Fruit fly (Drosophila melanogaster) whole organism, embryonic: ENCODE results near the gene CG46304.

ENCODE experiments used
- ATbp ChIP-seq: fragments of 200-800 bp; sonication (Bioruptor generic); optimal IDR thresholded peaks from 2 replicates; lab custom pipeline; 2017; ENCODE audit warnings: missing biosample characterization, mild to moderate bottlenecking, missing genetic modification characterization, missing genetic modification reagents
- Adf1 ChIP-seq: fragments of 200-800 bp; sonication (Bioruptor generic); IDR thresholded peaks from 2 replicates; pipeline ENCODE4 v1.3.6; 2022; ENCODE audit warnings: missing biosample characterization, missing genetic modification characterization
- Atf3 ChIP-seq: fragments of 200-800 bp; sonication (Bioruptor generic); optimal IDR thresholded peaks from 3 replicates; lab custom pipeline; 2016; ENCODE audit warnings: missing biosample characterization, missing genetic modification characterization
- B-H2 ChIP-seq: fragments of 200-800 bp; sonication (Bioruptor generic); optimal IDR thresholded peaks from 2 replicates; lab custom pipeline; 2018; ENCODE audit warnings: missing biosample characterization, mild to moderate bottlenecking, missing genetic modification characterization
- Blimp-1 ChIP-seq: fragments of 200-800 bp; sonication (Bioruptor generic); optimal IDR thresholded peaks from 3 replicates; lab custom pipeline; 2018; ENCODE audit warnings: missing biosample characterization, missing genetic modification characterization, mild to moderate bottlenecking, moderate library complexity, missing genetic modification reagents
- CG11093 ChIP-seq: fragments of 200-800 bp; sonication (Bioruptor generic); IDR thresholded peaks from 3 replicates; pipeline ENCODE4 v1.3.6; 2022; ENCODE audit warnings: missing biosample characterization, missing genetic modification characterization
- CG12236 ChIP-seq: fragments of 200-800 bp; sonication (Bioruptor generic); optimal IDR thresholded peaks from 2 replicates; lab custom pipeline; 2016; ENCODE audit warnings: missing biosample characterization, missing genetic modification characterization
- CG14050 ChIP-seq: fragments of 200-800 bp; sonication (Bioruptor generic); IDR thresholded peaks from 3 replicates; pipeline ENCODE4 v1.3.6; 2022; ENCODE audit warnings: missing biosample characterization, missing genetic modification characterization
- CG15073 ChIP-seq: fragments of 200-800 bp; sonication (Bioruptor generic); optimal IDR thresholded peaks from 2 replicates; lab custom pipeline; 2016; ENCODE audit warnings: missing biosample characterization, missing genetic modification characterization
- CG15696 ChIP-seq: fragments of 200-800 bp; sonication (Bioruptor generic); optimal IDR thresholded peaks from 2 replicates; lab custom pipeline; 2019; ENCODE audit warnings: missing biosample characterization, mild to moderate bottlenecking, missing genetic modification characterization, moderate library complexity
- CG2712 ChIP-seq: fragments of 200-800 bp; optimal IDR thresholded peaks from 3 replicates; lab custom pipeline; 2019; ENCODE audit warnings: missing biosample characterization, mild to moderate bottlenecking, missing genetic modification characterization, moderate library complexity
- CG2889 ChIP-seq: fragments of 200-800 bp; sonication (Bioruptor generic); IDR thresholded peaks from 3 replicates; pipeline ENCODE4 v1.3.6; 2022; ENCODE audit warnings: missing biosample characterization, missing genetic modification characterization
- CG32767 ChIP-seq: fragments of 200-800 bp; sonication (Bioruptor generic); IDR thresholded peaks from 2 replicates; pipeline ENCODE4 v1.3.6; 2022; ENCODE audit warnings: missing biosample characterization, missing genetic modification characterization
- CG3726 ChIP-seq: fragments of 200-800 bp; sonication (Bioruptor generic); IDR thresholded peaks from 3 replicates; pipeline ENCODE4, ENCODE4 v1.3.6; 2022; ENCODE audit warnings: missing biosample characterization, missing genetic modification characterization
- CG4328 ChIP-seq: fragments of 200-800 bp; sonication (Bioruptor generic); optimal IDR thresholded peaks from 3 replicates; lab custom pipeline; 2017; ENCODE audit warnings: missing biosample characterization, missing genetic modification reagents, missing genetic modification characterization
- CG6689 ChIP-seq: fragments of 200-800 bp; sonication (Bioruptor generic); IDR thresholded peaks from 2 replicates; pipeline ENCODE4 v1.3.6; 2022; ENCODE audit warnings: missing biosample characterization, missing genetic modification characterization
- CG7745 ChIP-seq: fragments of 200-800 bp; sonication (Bioruptor generic); optimal IDR thresholded peaks from 2 replicates; lab custom pipeline; 2018; ENCODE audit warnings: missing biosample characterization, mild to moderate bottlenecking, missing genetic modification characterization, moderate library complexity
- CG8924 ChIP-seq: fragments of 200-800 bp; optimal IDR thresholded peaks from 3 replicates; lab custom pipeline; 2019; ENCODE audit warnings: missing biosample characterization, mild to moderate bottlenecking, missing genetic modification characterization, moderate library complexity
- D19A ChIP-seq: fragments of 200-800 bp; optimal IDR thresholded peaks from 3 replicates; lab custom pipeline; 2019; ENCODE audit warnings: missing biosample characterization, mild to moderate bottlenecking, missing genetic modification characterization, moderate library complexity
- Dll ChIP-seq: fragments of 200-800 bp; sonication (Bioruptor generic); IDR thresholded peaks from 4 replicates; pipeline ENCODE4 v1.3.6; 2022; ENCODE audit warnings: missing biosample characterization, missing genetic modification characterization; ENCODE audit not compliant: partially characterized antibody
- Fer3 ChIP-seq: fragments of 200-800 bp; sonication (Bioruptor generic); optimal IDR thresholded peaks from 2 replicates; lab custom pipeline; 2018; ENCODE audit warnings: missing biosample characterization, mild to moderate bottlenecking, missing genetic modification characterization, moderate library complexity
- Hsf ChIP-seq: fragments of 200-800 bp; sonication (Bioruptor generic); optimal IDR thresholded peaks from 3 replicates; lab custom pipeline; 2016; ENCODE audit warnings: missing biosample characterization, missing genetic modification characterization
- Kr ChIP-seq: fragments of 200-800 bp; sonication (Bioruptor generic); optimal IDR thresholded peaks from 2 replicates; lab custom pipeline; 2017; ENCODE audit warnings: missing biosample characterization, mild to moderate bottlenecking, missing genetic modification characterization
- MBD-R2 ChIP-seq: fragments of 200-800 bp; sonication (Bioruptor generic); IDR thresholded peaks from 2 replicates; pipeline ENCODE4 v1.3.6; 2022; ENCODE audit warnings: missing biosample characterization, missing genetic modification characterization
- Med ChIP-seq: fragments of 200-800 bp; sonication (Bioruptor generic); peaks from one replicate; lab custom pipeline; 2016; ENCODE audit warnings: missing biosample characterization, missing genetic modification characterization, mild to moderate bottlenecking, inconsistent platforms, moderate library complexity
- NFAT ChIP-seq: fragments of 200-800 bp; sonication (Bioruptor generic); IDR thresholded peaks from 2 replicates; pipeline ENCODE4 v1.3.6; 2022; ENCODE audit warnings: missing biosample characterization, missing genetic modification characterization
- Stat92E ChIP-seq, 3 experiments: fragments of >200 bp in 2 of 3; fragments of 200-800 bp in 1 of 3; sonication (Bioruptor generic) in 1 of 3; optimal IDR thresholded peaks; 2 replicates each; lab custom pipeline; 2017 to 2019; ENCODE audit warnings: missing biosample characterization in 3 of 3, missing genetic modification characterization in 3 of 3, mild to moderate bottlenecking in 1 of 3, moderate library complexity in 1 of 3
- Trl ChIP-seq, 3 experiments: fragments of >200 bp in 2 of 3; fragments of 200-800 bp in 1 of 3; sonication (Bioruptor generic) in 1 of 3; optimal IDR thresholded peaks; 2 replicates in 1 of 3; 3 replicates in 2 of 3; lab custom pipeline; 2016 to 2017; ENCODE audit warnings: missing biosample characterization in 1 of 3, missing genetic modification characterization in 1 of 3
- Vsx1 ChIP-seq: fragments of 200-800 bp; sonication (Bioruptor generic); optimal IDR thresholded peaks from 2 replicates; lab custom pipeline; 2017; ENCODE audit warnings: missing biosample characterization, mild to moderate bottlenecking, missing genetic modification characterization, missing genetic modification reagents
- ato ChIP-seq: fragments of 200-800 bp; sonication (Bioruptor generic); IDR thresholded peaks from 2 replicates; pipeline ENCODE4 v1.3.6; 2022; ENCODE audit warnings: missing biosample characterization, missing genetic modification characterization; ENCODE audit not compliant: partially characterized antibody
- cato ChIP-seq: fragments of 200-800 bp; sonication (Bioruptor generic); optimal IDR thresholded peaks from 2 replicates; lab custom pipeline; 2016; ENCODE audit warnings: missing biosample characterization, missing genetic modification characterization, borderline replicate concordance
- chif ChIP-seq, 2 experiments: fragments of 200-800 bp; sonication (Bioruptor generic); optimal IDR thresholded peaks; 3 replicates each; lab custom pipeline; 2016; ENCODE audit warnings: missing biosample characterization in 2 of 2, missing genetic modification characterization in 2 of 2
- dmrt11E ChIP-seq: fragments of 200-800 bp; sonication (Bioruptor generic); optimal IDR thresholded peaks from 3 replicates; lab custom pipeline; 2018; ENCODE audit warnings: missing biosample characterization, mild to moderate bottlenecking, missing genetic modification characterization, moderate library complexity
- dmrt99B ChIP-seq: fragments of 200-800 bp; sonication (Bioruptor generic); optimal IDR thresholded peaks from 2 replicates; lab custom pipeline; 2018; ENCODE audit warnings: missing biosample characterization, mild to moderate bottlenecking, missing genetic modification characterization, moderate library complexity
- emc ChIP-seq: fragments of 200-800 bp; sonication (Bioruptor generic); optimal IDR thresholded peaks from 2 replicates; lab custom pipeline; 2016; ENCODE audit warnings: missing biosample characterization, missing genetic modification characterization
- fd96Cb ChIP-seq: fragments of 200-800 bp; sonication (Bioruptor generic); optimal IDR thresholded peaks from 2 replicates; lab custom pipeline; 2018; ENCODE audit warnings: missing biosample characterization, mild to moderate bottlenecking, missing genetic modification characterization, moderate library complexity
- gem ChIP-seq: fragments of 200-800 bp; sonication (Bioruptor generic); optimal IDR thresholded peaks from 2 replicates; lab custom pipeline; 2019; ENCODE audit warnings: missing biosample characterization, mild to moderate bottlenecking, missing genetic modification characterization, moderate library complexity
- inv ChIP-seq: fragments of 200-800 bp; sonication (Bioruptor generic); IDR thresholded peaks from 2 replicates; pipeline ENCODE4 v1.3.6; 2022; ENCODE audit warnings: missing biosample characterization, missing genetic modification characterization; ENCODE audit not compliant: partially characterized antibody
- jing ChIP-seq: fragments of 200-800 bp; sonication (Bioruptor generic); optimal IDR thresholded peaks from 2 replicates; lab custom pipeline; 2018; ENCODE audit warnings: missing biosample characterization, mild to moderate bottlenecking, missing genetic modification characterization
- jumu ChIP-seq: fragments of 200-800 bp; sonication (Bioruptor generic); optimal IDR thresholded peaks from 3 replicates; lab custom pipeline; 2016; ENCODE audit warnings: missing biosample characterization, missing genetic modification characterization
- maf-S ChIP-seq: fragments of 200-800 bp; sonication (Bioruptor generic); optimal IDR thresholded peaks from 2 replicates; lab custom pipeline; 2016; ENCODE audit warnings: missing biosample characterization, missing genetic modification characterization
- nmo ChIP-seq: fragments of 200-800 bp; sonication (Bioruptor generic); optimal IDR thresholded peaks from 2 replicates; lab custom pipeline; 2018; ENCODE audit warnings: missing biosample characterization, mild to moderate bottlenecking, missing genetic modification characterization, moderate library complexity
- row ChIP-seq: fragments of 200-800 bp; sonication (Bioruptor generic); IDR thresholded peaks from 3 replicates; pipeline ENCODE4 v1.3.6; 2022; ENCODE audit warnings: missing biosample characterization, missing genetic modification characterization
- sens ChIP-seq: fragments of 200-800 bp; sonication (Bioruptor generic); peaks from one replicate; lab custom pipeline; 2016; ENCODE audit warnings: missing biosample characterization, missing genetic modification characterization
- tll ChIP-seq, 2 experiments: fragments of 200-800 bp in 1 of 2; fragments of >200 bp in 1 of 2; sonication (Bioruptor generic) in 1 of 2; optimal IDR thresholded peaks; 2 replicates each; lab custom pipeline; 2017 to 2019; ENCODE audit warnings: missing biosample characterization in 2 of 2, missing genetic modification characterization in 2 of 2, mild to moderate bottlenecking in 1 of 2, moderate library complexity in 1 of 2
- unpg ChIP-seq: fragments of 200-800 bp; sonication (Bioruptor generic); optimal IDR thresholded peaks from 3 replicates; lab custom pipeline; 2018; ENCODE audit warnings: missing biosample characterization, mild to moderate bottlenecking, missing genetic modification characterization, moderate library complexity
- wdn ChIP-seq: fragments of 200-800 bp; sonication (Bioruptor generic); IDR thresholded peaks from 2 replicates; pipeline ENCODE4 v1.3.6; 2022; ENCODE audit warnings: missing biosample characterization, missing genetic modification characterization

CG46304 gene

dm6 chr2L:18927891-18928290 is 18.2 kb upstream of the CG46304 start (continued):
- no peak for TF ChIP-seq NFAT (GFP tag; lab: Robert Waterston, UW)
- no peak for TF ChIP-seq CG2889
- no peak for TF ChIP-seq tll (GFP tag; optimal IDR thresholded peaks at IDR 0.05; lab: Kevin White, UChicago)
- TF ChIP-seq inv (GFP tag; lab: Robert Waterston, UW): no peak
- TF ChIP-seq Hsf (GFP tag; lab: Kevin White, UChicago): no peak
- TF ChIP-seq B-H2: no peak
- peak; percentile 29 for TF ChIP-seq Kr (GFP tag; lab: Kevin White, UChicago)
- peak; percentile 40 for TF ChIP-seq CG8924 (tag; lab: Kevin White, UChicago)
- TF ChIP-seq CG15073 (GFP tag; lab: Kevin White, UChicago): no peak
- no peak for TF ChIP-seq CG6689 (GFP tag; lab: Robert Waterston, UW)
- TF ChIP-seq CG11093 (GFP tag; lab: Robert Waterston, UW): no peak
- no peak for TF ChIP-seq Stat92E (GFP tag; optimal IDR thresholded peaks at IDR 0.05; lab: Kevin White, UChicago)
- TF ChIP-seq Atf3 (GFP tag; lab: Kevin White, UChicago): no peak
- no peak for TF ChIP-seq Dll (GFP tag; lab: Robert Waterston, UW)
- TF ChIP-seq cato (GFP tag; lab: Kevin White, UChicago): no peak
- TF ChIP-seq Vsx1: no peak
- no peak for TF ChIP-seq CG7745
- TF ChIP-seq maf-S (GFP tag; lab: Kevin White, UChicago): no peak
- TF ChIP-seq CG3726 (GFP tag; lab: Robert Waterston, UW): no peak
- TF ChIP-seq CG14050: no peak
- TF ChIP-seq dmrt99B: no peak
- no peak for TF ChIP-seq unpg
- TF ChIP-seq MBD-R2 (GFP tag; lab: Robert Waterston, UW): no peak
- TF ChIP-seq, all 482 proteins: peak for 7

dm6 chr2L:18929595-18929994 is 16.5 kb upstream of the CG46304 start:
- TF ChIP-seq gem: peak; percentile 17
- no peak for TF ChIP-seq Adf1
- peak; percentile 42; the same call in 2 of the 3 replicates for TF ChIP-seq row
- TF ChIP-seq Med (GFP tag; lab: Kevin White, UChicago): peak; percentile 19
- peak; percentile 73 for TF ChIP-seq sens (GFP tag; lab: Kevin White, UChicago)
- TF ChIP-seq D19A: peak; percentile 78

- TF ChIP-seq chif (GFP tag; optimal IDR thresholded peaks at IDR 0.05; lab: Kevin White, UChicago): peak in 1 of 2 experiments; percentile 58
- peak; percentile 58 for TF ChIP-seq Blimp-1
- TF ChIP-seq dmrt11E (tag; lab: Kevin White, UChicago): peak; percentile 82
- TF ChIP-seq CG2712 (tag; lab: Kevin White, UChicago): peak; percentile 68
- peak; percentile 25 for TF ChIP-seq jumu (GFP tag; lab: Kevin White, UChicago)
- TF ChIP-seq Kr (GFP tag; lab: Kevin White, UChicago): peak; percentile 38
- TF ChIP-seq CG32767 (GFP tag; lab: Robert Waterston, UW): no peak
- peak; percentile 31 for TF ChIP-seq ATbp (GFP tag; lab: Kevin White, UChicago)
- 0 out of 2 replicates have a peak, but pooled peaks have one; percentile 22 for TF ChIP-seq ato
- no peak for TF ChIP-seq emc (GFP tag; lab: Kevin White, UChicago)
- TF ChIP-seq jing (GFP tag; lab: Kevin White, UChicago): no peak
- peak; percentile 26 for TF ChIP-seq nmo (GFP tag; lab: Kevin White, UChicago)
- no peak for TF ChIP-seq CG12236 (GFP tag; lab: Kevin White, UChicago)
- no peak for TF ChIP-seq CG4328 (GFP tag; lab: Kevin White, UChicago)
- no peak for TF ChIP-seq Trl (optimal IDR thresholded peaks at IDR 0.05; lab: Kevin White, UChicago)
- TF ChIP-seq Trl (GFP tag; optimal IDR thresholded peaks at IDR 0.05; lab: Kevin White, UChicago): no peak
- peak; percentile 58 for TF ChIP-seq fd96Cb
- no peak for TF ChIP-seq Fer3
- no peak for TF ChIP-seq wdn (GFP tag; lab: Robert Waterston, UW)
- peak; percentile 57 for TF ChIP-seq CG15696 (tag; lab: Kevin White, UChicago)
Measured at dm6 chr2L:18930352-18931122, 15.6 kb upstream of the CG46304 start.
